Worm (Caenorhabditis elegans): Measurements from ENCODE around the gene C07G3.10.

C07G3.10 gene

DNA sequence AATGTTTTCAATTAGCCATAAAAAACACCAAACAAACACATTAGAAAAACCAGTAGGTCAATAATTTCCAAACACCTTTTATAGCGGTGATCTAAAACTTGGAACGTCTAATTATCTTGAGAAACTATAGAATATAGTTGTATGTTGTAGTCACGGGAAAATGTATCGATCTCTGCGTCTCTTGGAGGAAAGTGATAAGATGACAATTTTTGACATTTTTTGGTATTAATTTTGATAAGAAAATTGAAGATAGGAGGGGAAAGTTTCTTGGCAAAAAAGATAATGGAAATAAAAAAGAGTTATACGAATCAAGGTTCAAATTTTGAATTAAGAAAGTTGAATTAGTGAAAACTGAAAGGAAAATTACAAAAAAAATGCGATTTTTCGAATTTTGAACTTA lies 3.6 kb downstream of the C07G3.10 start (continued):
- TF ChIP-seq ztf-3 (GFP tag; optimal IDR thresholded peaks at IDR 0.05) (no peak), atf-7 (tag; optimal IDR thresholded peaks at IDR 0.05) (peak; percentile 26), akir-1 (GFP tag; optimal IDR thresholded peaks at IDR 0.05) (no peak), tbp1 (GFP tag; optimal IDR thresholded peaks at IDR 0.05) (peak; percentile 21), ccch-3 (GFP tag; optimal IDR thresholded peaks at IDR 0.05) (no peak), unc-62 (GFP tag; optimal IDR thresholded peaks at IDR 0.05) (peak; percentile 62), efl-1 (GFP tag; optimal IDR thresholded peaks at IDR 0.05) (no peak)

DNA sequence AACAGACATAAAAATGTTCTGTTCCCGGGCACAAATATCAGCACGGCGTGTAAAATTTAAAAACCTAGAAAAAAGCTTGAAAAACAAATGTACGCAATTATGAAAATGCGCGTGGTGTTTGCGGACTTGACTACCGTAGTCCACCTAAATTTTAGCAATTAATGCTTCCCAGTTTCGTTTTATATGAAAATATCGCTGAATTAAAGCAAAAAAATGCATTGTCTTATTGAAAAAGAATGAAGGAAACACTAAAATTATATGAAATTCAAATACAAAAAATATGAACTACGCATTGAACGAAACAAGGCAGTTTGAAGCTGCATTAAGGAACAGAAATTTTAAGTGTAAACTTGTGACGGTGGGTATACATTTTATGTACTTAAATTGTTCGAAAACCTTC lies 4.1 kb downstream of the C07G3.10 start, which contains the start of gene ugt-64:
Gene ugt-64, minus strand, starts transcription at position 101 of the 400 bp plus-strand sequence.
- TF ChIP-seq lsl-1 (GFP tag; optimal IDR thresholded peaks at IDR 0.05) = peak; percentile 24

DNA sequence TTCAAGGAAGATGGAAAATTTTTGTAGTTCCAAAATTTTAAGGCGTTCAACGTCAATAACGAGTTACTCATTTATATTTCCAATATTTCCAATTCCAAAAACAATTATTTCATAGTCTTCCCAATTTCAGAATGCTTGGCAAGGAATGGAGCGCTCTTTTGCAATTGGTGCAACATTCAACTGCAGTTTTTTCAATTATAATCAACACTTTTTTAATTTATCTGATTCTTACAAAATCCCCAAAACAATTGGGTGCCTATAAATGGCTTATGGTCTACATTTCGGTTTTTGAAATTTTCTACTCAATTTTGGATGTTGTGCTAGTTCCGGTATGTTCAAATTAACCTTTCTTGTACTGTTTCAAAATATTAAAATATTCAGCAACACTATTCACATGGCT lies 5.6 kb downstream of the C07G3.10 start, which contains the start of gene str-225:
Gene str-225, plus strand, starts transcription at position 132 of the 400 bp plus-strand sequence.
- TF ChIP-seq rcor-1 (GFP tag; IDR thresholded peaks at IDR 0.05) (no peak), egl-18 (GFP tag; IDR thresholded peaks at IDR 0.05) (no peak), lin-54 (GFP tag; optimal IDR thresholded peaks at IDR 0.05) (no peak), hlh-12 (tag; optimal IDR thresholded peaks at IDR 0.05) (no peak), athp-1 (tag; optimal IDR thresholded peaks at IDR 0.05) (no peak), ccch-3 (GFP tag; optimal IDR thresholded peaks at IDR 0.05) (no peak), lin-40 (tag; optimal IDR thresholded peaks at IDR 0.05) (no peak), mel-28 (tag; optimal IDR thresholded peaks at IDR 0.05; ENCODE audit: borderline replicate concordance) (no peak), bed-2 (GFP tag; IDR thresholded peaks at IDR 0.05) (no peak), tbx-9 (tag; optimal IDR thresholded peaks at IDR 0.05; ENCODE audit: borderline replicate concordance) (no peak), let-526 (GFP tag; IDR thresholded peaks at IDR 0.05) (no peak), egl-44 (GFP tag; IDR thresholded peaks at IDR 0.05) (no peak), attf-3 (GFP tag; conservative IDR thresholded peaks at IDR 0.05) (no peak), Y53F4B.3 (GFP tag; IDR thresholded peaks at IDR 0.05) (no peak), nfya-2 (GFP tag; IDR thresholded peaks at IDR 0.05) (no peak), ceh-100 (GFP tag; IDR thresholded peaks at IDR 0.05) (no peak), nhr-90 (tag; optimal IDR thresholded peaks at IDR 0.05) (no peak)

DNA sequence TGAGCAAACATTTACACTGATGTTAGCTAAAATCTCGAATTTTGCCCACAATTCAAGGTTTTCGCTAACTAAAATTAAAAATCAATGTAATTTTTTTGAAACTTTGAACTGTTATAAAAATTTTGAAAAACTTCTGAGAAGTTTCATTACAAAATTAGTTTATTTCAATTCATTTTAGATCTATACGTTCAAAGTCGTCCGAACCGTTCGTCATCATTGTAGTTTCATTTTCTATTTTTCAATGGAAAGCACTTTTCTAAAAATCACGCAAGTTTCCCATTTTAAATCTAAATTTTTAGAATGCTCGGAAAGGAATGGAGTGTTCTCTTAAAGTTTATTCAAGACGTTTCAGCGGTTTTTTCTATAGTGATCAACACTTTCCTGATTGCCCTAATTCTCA lies 7.8 kb downstream of the C07G3.10 start, which contains the start of gene str-228:
Gene str-228, plus strand, starts transcription at position 301 of the 400 bp plus-strand sequence.
- TF ChIP-seq athp-1 (tag; optimal IDR thresholded peaks at IDR 0.05) (no peak), dpff-1 (tag; optimal IDR thresholded peaks at IDR 0.05) (no peak), madf-6 (GFP tag; IDR thresholded peaks at IDR 0.05) (no peak), nhr-90 (tag; optimal IDR thresholded peaks at IDR 0.05) (no peak), ztf-28 (GFP tag; IDR thresholded peaks at IDR 0.05) (no peak), rcor-1 (GFP tag; IDR thresholded peaks at IDR 0.05) (no peak), sdz-38 (tag; optimal IDR thresholded peaks at IDR 0.05) (no peak), F39B2.1 (GFP tag; IDR thresholded peaks at IDR 0.05) (no peak), F52B5.7 (tag; optimal IDR thresholded peaks at IDR 0.05) (no peak), T26A5.8 (tag; optimal IDR thresholded peaks at IDR 0.05) (no peak), tbx-9 (tag; optimal IDR thresholded peaks at IDR 0.05; ENCODE audit: borderline replicate concordance) (no peak), K11D2.4 (GFP tag; IDR thresholded peaks at IDR 0.05) (no peak), egl-44 (GFP tag; IDR thresholded peaks at IDR 0.05) (no peak), sptf-2 (GFP tag; optimal IDR thresholded peaks at IDR 0.05) (no peak), madf-8 (GFP tag; conservative IDR thresholded peaks at IDR 0.05) (no peak), unc-130 (GFP tag; optimal IDR thresholded peaks at IDR 0.05) (no peak), nfyb-1 (GFP tag; IDR thresholded peaks at IDR 0.05) (no peak), nhr-27 (tag; optimal IDR thresholded peaks at IDR 0.05) (no peak), attf-6 (GFP tag; IDR thresholded peaks at IDR 0.05) (no peak), hmg-20 (GFP tag; IDR thresholded peaks at IDR 0.05) (no peak)

Measured in whole organism, young adult.